Worm (Caenorhabditis elegans) whole organism, L4 larva: Measurements from ENCODE around the gene Y46G5A.15.

ENCODE experiments used
- R02D3.7 ChIP-seq: fragments of 150-350 bp; sonication (generic microtip); optimal IDR thresholded peaks from 3 replicates; lab custom pipeline; 2014; ENCODE audit warnings: missing biosample characterization, missing genetic modification characterization
- ZK337.2 ChIP-seq: fragments of 200-800 bp; sonication (Bioruptor generic); IDR thresholded peaks from 2 replicates; pipeline ENCODE4 v1.3.6; 2022; ENCODE audit warnings: missing genetic modification reagents, missing genetic modification characterization, missing compliant biosample characterization
- aha-1 ChIP-seq: fragments of 150-350 bp; peaks from one replicate; lab custom pipeline; 2014; ENCODE audit warnings: missing biosample characterization, missing genetic modification characterization
- egl-43 ChIP-seq: fragments of 200-800 bp; sonication (Bioruptor generic); IDR thresholded peaks from 2 replicates; pipeline ENCODE4 v1.3.6; 2022; ENCODE audit warnings: missing genetic modification reagents, missing genetic modification characterization, missing compliant biosample characterization
- fos-1 ChIP-seq: fragments of 150-350 bp; optimal IDR thresholded peaks from 2 replicates; lab custom pipeline; 2014; ENCODE audit warnings: missing biosample characterization, missing genetic modification characterization
- jun-1 ChIP-seq: fragments of 150-350 bp; optimal IDR thresholded peaks from 2 replicates; lab custom pipeline; 2014; ENCODE audit warnings: missing biosample characterization, missing genetic modification reagents, missing genetic modification characterization
- nhr-25 ChIP-seq: sonication (generic microtip); optimal IDR thresholded peaks from 2 replicates; lab custom pipeline; 2017; ENCODE audit warnings: missing genetic modification characterization, mild to moderate bottlenecking, missing compliant biosample characterization, antibody characterized with exemption, moderate library complexity, borderline replicate concordance; ENCODE audit not compliant: insufficient read depth
- nhr-28 ChIP-seq: fragments of 150-350 bp; optimal IDR thresholded peaks from 2 replicates; lab custom pipeline; 2014; ENCODE audit warnings: missing biosample characterization, missing genetic modification characterization
- pqm-1 ChIP-seq: sonication (generic microtip); optimal IDR thresholded peaks from 2 replicates; lab custom pipeline; 2017; ENCODE audit warnings: missing biosample characterization, missing genetic modification characterization
- rbr-2 ChIP-seq: sonication (generic microtip); optimal IDR thresholded peaks from 2 replicates; lab custom pipeline; 2016; ENCODE audit warnings: missing genotype, missing genetic modification characterization, missing compliant biosample characterization

DNA sequence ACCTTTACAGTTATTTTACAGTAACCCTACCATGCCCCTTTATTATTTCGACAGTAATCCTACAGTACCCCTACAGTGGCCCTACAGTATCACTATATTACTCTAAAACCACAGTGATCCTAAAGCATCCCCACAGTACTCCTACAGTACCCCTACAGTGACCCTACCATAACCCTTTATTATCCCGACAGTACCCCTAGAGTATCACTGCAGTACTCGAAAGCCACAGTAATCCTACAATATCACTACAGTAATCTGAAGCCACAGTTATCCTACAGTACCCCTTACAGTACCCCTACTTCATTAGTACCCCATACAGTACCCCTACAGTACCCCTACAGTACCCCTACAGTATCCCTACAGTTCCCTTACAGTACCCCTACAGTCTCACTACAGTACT, 20.7 kb downstream of the Y46G5A.15 start:
- TF ChIP-seq ZK337.2 (GFP tag; lab: Robert Waterston, UW) (no peak), aha-1 (tag; lab: Kevin White, UChicago) (no peak), R02D3.7 (tag; lab: Kevin White, UChicago) (no peak), pqm-1 (tag; lab: Kevin White, UChicago) (no peak), rbr-2 (tag; lab: Kevin White, UChicago) (no peak), nhr-25 (no peak), jun-1 (tag; lab: Kevin White, UChicago) (no peak), nhr-28 (no peak), fos-1 (tag; lab: Kevin White, UChicago) (no peak), egl-43 (GFP tag; lab: Robert Waterston, UW) (no peak)
